Worm (Caenorhabditis elegans) whole organism, L4 larva: ENCODE results near the gene T19H12.3.

Experiments used
- F37D6.2 ChIP-seq: sonication (generic microtip); optimal IDR thresholded peaks from 2 replicates; lab custom pipeline; 2016; ENCODE audit warnings: mild to moderate bottlenecking, missing genetic modification characterization, missing compliant biosample characterization
- T20F7.1 ChIP-seq: fragments of 200-800 bp; sonication (Bioruptor generic); optimal IDR thresholded peaks from 2 replicates; lab custom pipeline; 2018; ENCODE audit warnings: mild to moderate bottlenecking, missing genetic modification characterization, missing compliant biosample characterization
- Y5F2A.4 ChIP-seq: fragments of 200-800 bp; sonication (Bioruptor generic); optimal IDR thresholded peaks from 2 replicates; lab custom pipeline; 2018; ENCODE audit warnings: mild to moderate bottlenecking, missing genetic modification characterization, missing compliant biosample characterization
- aha-1 ChIP-seq: fragments of 150-350 bp; peaks from one replicate; lab custom pipeline; 2014; ENCODE audit warnings: missing biosample characterization, missing genetic modification characterization
- attf-4 ChIP-seq: sonication (generic microtip); optimal IDR thresholded peaks from 3 replicates; lab custom pipeline; 2017; ENCODE audit warnings: missing biosample characterization, missing genetic modification characterization
- ceh-20 ChIP-seq: fragments of 200-800 bp; sonication (Bioruptor generic); IDR thresholded peaks from 2 replicates; pipeline ENCODE4 v1.3.6; 2022; ENCODE audit warnings: missing genetic modification reagents, missing genetic modification characterization, missing compliant biosample characterization
- ceh-44 ChIP-seq: fragments of 200-800 bp; sonication (Bioruptor generic); IDR thresholded peaks from 2 replicates; pipeline ENCODE4 v1.3.6; 2022; ENCODE audit warnings: missing genetic modification reagents, missing genetic modification characterization, missing compliant biosample characterization
- ceh-82 ChIP-seq: sonication (generic microtip); optimal IDR thresholded peaks from 2 replicates; lab custom pipeline; 2017; ENCODE audit warnings: missing biosample characterization, missing genetic modification characterization
- cey-2 ChIP-seq: sonication (generic microtip); optimal IDR thresholded peaks from 3 replicates; lab custom pipeline; 2017; ENCODE audit warnings: missing genetic modification characterization, mild to moderate bottlenecking, missing compliant biosample characterization, antibody characterized with exemption, borderline replicate concordance; ENCODE audit not compliant: insufficient read depth
- daf-12 ChIP-seq: fragments of 150-350 bp; optimal IDR thresholded peaks from 2 replicates; lab custom pipeline; 2014; ENCODE audit warnings: missing biosample characterization, missing genetic modification reagents, missing genetic modification characterization
- daf-19 ChIP-seq: fragments of 200-800 bp; sonication (Bioruptor generic); conservative IDR thresholded peaks from 2 replicates; pipeline ENCODE4 v1.3.6; 2022; ENCODE audit warnings: missing genetic modification characterization, missing compliant biosample characterization
- dmd-6 ChIP-seq: fragments of 200-800 bp; sonication (Bioruptor generic); IDR thresholded peaks from 2 replicates; pipeline ENCODE4 v1.3.6; 2022; ENCODE audit warnings: missing genetic modification reagents, missing genetic modification characterization, missing compliant biosample characterization
- dmd-8 ChIP-seq: fragments of 200-800 bp; sonication (Bioruptor generic); IDR thresholded peaks from 2 replicates; pipeline ENCODE4 v1.3.6; 2022; ENCODE audit warnings: missing genetic modification characterization, missing compliant biosample characterization
- dpl-1 ChIP-seq: fragments of 150-350 bp; optimal IDR thresholded peaks from 2 replicates; lab custom pipeline; 2014; ENCODE audit warnings: missing biosample characterization, missing genetic modification reagents, missing genetic modification characterization
- egl-43 ChIP-seq: fragments of 200-800 bp; sonication (Bioruptor generic); IDR thresholded peaks from 2 replicates; pipeline ENCODE4 v1.3.6; 2022; ENCODE audit warnings: missing genetic modification reagents, missing genetic modification characterization, missing compliant biosample characterization
- hif-1 ChIP-seq, 2 experiments: sonication (generic microtip); optimal IDR thresholded peaks; 2 replicates each; lab custom pipeline; 2016 to 2017; ENCODE audit warnings: missing compliant biosample characterization in 2 of 2, missing genetic modification characterization in 2 of 2, missing genetic modification reagents in 2 of 2, missing genotype in 2 of 2, mild to moderate bottlenecking in 1 of 2
- hlh-11 ChIP-seq: fragments of 200-800 bp; sonication (Bioruptor generic); optimal IDR thresholded peaks from 2 replicates; lab custom pipeline; 2018; ENCODE audit warnings: mild to moderate bottlenecking, missing genetic modification characterization, missing compliant biosample characterization
- hmg-1.1 ChIP-seq: fragments of 200-800 bp; sonication (Bioruptor generic); IDR thresholded peaks from 2 replicates; pipeline ENCODE4 v1.3.6; 2022; ENCODE audit warnings: missing genetic modification reagents, missing genetic modification characterization, missing compliant biosample characterization
- lim-7 ChIP-seq: fragments of 200-800 bp; sonication (Bioruptor generic); IDR thresholded peaks from 2 replicates; pipeline ENCODE4 v1.3.6; 2022; ENCODE audit warnings: missing genetic modification characterization, missing compliant biosample characterization
- mdl-1 ChIP-seq, 2 experiments: fragments of 150-350 bp in 1 of 2; sonication (generic microtip) in 1 of 2; optimal IDR thresholded peaks; 2 replicates each; lab custom pipeline; 2014 to 2017; ENCODE audit warnings: missing biosample characterization in 2 of 2, missing genetic modification characterization in 2 of 2
- mxl-3 ChIP-seq: fragments of 200-800 bp; sonication (Bioruptor generic); optimal IDR thresholded peaks from 2 replicates; lab custom pipeline; 2018; ENCODE audit warnings: mild to moderate bottlenecking, missing genetic modification characterization, missing compliant biosample characterization
- nhr-10 ChIP-seq: fragments of 150-350 bp; optimal IDR thresholded peaks from 2 replicates; lab custom pipeline; 2014; ENCODE audit warnings: missing biosample characterization, missing genetic modification characterization
- nhr-102 ChIP-seq: sonication (generic microtip); optimal IDR thresholded peaks from 2 replicates; lab custom pipeline; 2016; ENCODE audit warnings: mild to moderate bottlenecking, missing genetic modification characterization, moderate library complexity, missing compliant biosample characterization
- nhr-111 ChIP-seq: fragments of 200-800 bp; sonication (Bioruptor generic); optimal IDR thresholded peaks from 2 replicates; lab custom pipeline; 2018; ENCODE audit warnings: mild to moderate bottlenecking, missing genetic modification characterization, missing compliant biosample characterization
- nhr-28 ChIP-seq: fragments of 150-350 bp; optimal IDR thresholded peaks from 2 replicates; lab custom pipeline; 2014; ENCODE audit warnings: missing biosample characterization, missing genetic modification characterization
- nhr-42 ChIP-seq: fragments of 200-800 bp; sonication (Bioruptor generic); IDR thresholded peaks from 2 replicates; pipeline ENCODE4 v1.3.6; 2022; ENCODE audit warnings: missing genetic modification characterization, missing compliant biosample characterization
- nhr-48 ChIP-seq: sonication (generic microtip); optimal IDR thresholded peaks from 2 replicates; lab custom pipeline; 2016; ENCODE audit warnings: mild to moderate bottlenecking, missing genetic modification characterization, missing compliant biosample characterization
- php-3 ChIP-seq: fragments of 200-800 bp; sonication (Bioruptor generic); IDR thresholded peaks from 2 replicates; pipeline ENCODE4 v1.3.6; 2022; ENCODE audit warnings: missing genetic modification reagents, missing genetic modification characterization, missing compliant biosample characterization
- set-16 ChIP-seq: fragments of 200-800 bp; sonication (Bioruptor generic); IDR thresholded peaks from 2 replicates; pipeline ENCODE4 v1.3.6; 2022; ENCODE audit warnings: missing genetic modification reagents, missing genetic modification characterization, missing compliant biosample characterization
- skn-1 ChIP-seq: fragments of 150-350 bp; optimal IDR thresholded peaks from 2 replicates; lab custom pipeline; 2014; ENCODE audit warnings: missing biosample characterization, missing genetic modification characterization
- spr-1 ChIP-seq: sonication (generic microtip); optimal IDR thresholded peaks from 2 replicates; lab custom pipeline; 2016; ENCODE audit warnings: mild to moderate bottlenecking, missing genetic modification characterization, missing compliant biosample characterization
- spr-3 ChIP-seq: fragments of 200-800 bp; sonication (Bioruptor generic); optimal IDR thresholded peaks from 2 replicates; lab custom pipeline; 2018; ENCODE audit warnings: mild to moderate bottlenecking, missing genetic modification characterization, missing compliant biosample characterization
- unc-130 ChIP-seq: sonication (generic microtip); optimal IDR thresholded peaks from 2 replicates; lab custom pipeline; 2016; ENCODE audit warnings: missing genetic modification reagents, missing genetic modification characterization, missing compliant biosample characterization
- unc-39 ChIP-seq: sonication (generic microtip); optimal IDR thresholded peaks from 2 replicates; lab custom pipeline; 2017; ENCODE audit warnings: missing biosample characterization, missing genetic modification characterization
- vab-7 ChIP-seq: fragments of 200-800 bp; sonication (Bioruptor generic); IDR thresholded peaks from 2 replicates; pipeline ENCODE4 v1.3.6; 2022; ENCODE audit warnings: missing genetic modification reagents, missing genetic modification characterization, missing compliant biosample characterization
- zag-1 ChIP-seq: fragments of 150-350 bp; optimal IDR thresholded peaks from 2 replicates; lab custom pipeline; 2014; ENCODE audit warnings: missing biosample characterization, missing genetic modification characterization
- zfp-2 ChIP-seq: sonication (generic microtip); optimal IDR thresholded peaks from 2 replicates; lab custom pipeline; 2016; ENCODE audit warnings: mild to moderate bottlenecking, missing genetic modification characterization, missing compliant biosample characterization
- zfp-3 ChIP-seq: fragments of 200-800 bp; sonication (Bioruptor generic); conservative IDR thresholded peaks from 2 replicates; pipeline ENCODE4 v1.3.6; 2022; ENCODE audit warnings: missing genetic modification reagents, missing genetic modification characterization, missing compliant biosample characterization

T19H12.3 gene

ce11 chrV:4914879-4915278, 29.4 kb downstream of the T19H12.3 start, which contains the start of gene H23N18.6 (continued):
- TF ChIP-seq lim-7 (no peak), zfp-2 (no peak), F37D6.2 (no peak), egl-43 (GFP tag; lab: Robert Waterston, UW) (no peak), dmd-6 (0 out of 2 replicates have a peak, but pooled peaks have one; percentile 9), zag-1 (tag; lab: Kevin White, UChicago) (no peak), aha-1 (peak; percentile 4), vab-7 (GFP tag; lab: Robert Waterston, UW) (no peak), skn-1 (tag; lab: Kevin White, UChicago) (no peak), nhr-111 (GFP tag; lab: Kevin White, UChicago) (no peak), daf-12 (tag; lab: Kevin White, UChicago) (no peak), daf-19 (no peak), unc-39 (tag; lab: Kevin White, UChicago) (no peak), dpl-1 (no peak), hlh-11 (tag; lab: Kevin White, UChicago) (peak; percentile 28), T20F7.1 (GFP tag; lab: Kevin White, UChicago) (no peak), unc-130 (GFP tag; lab: Kevin White, UChicago) (no peak), ceh-82 (tag; lab: Kevin White, UChicago) (no peak), nhr-28 (peak; percentile 69), dmd-8 (GFP tag; lab: Robert Waterston, UW) (no peak), Y5F2A.4 (GFP tag; lab: Kevin White, UChicago) (no peak), attf-4 (tag; lab: Kevin White, UChicago) (no peak), php-3 (GFP tag; lab: Robert Waterston, UW) (peak; percentile 48; the same call in 1 of the 2 replicates)

ce11 chrV:4918091-4918624, 32.7 kb downstream of the T19H12.3 start, which contains the start of gene C02E7.7:
Gene C02E7.7, minus strand, starts transcription at chrV:4918574.
- TF ChIP-seq set-16 (GFP tag; lab: Robert Waterston, UW) (peak; percentile 80), hif-1 (tag; optimal IDR thresholded peaks at IDR 0.05; lab: Kevin White, UChicago) (no peak), ceh-20 (no peak)

- peak; percentile 30 for TF ChIP-seq nhr-28
- no peak for TF ChIP-seq ceh-44 (GFP tag; lab: Robert Waterston, UW)
- TF ChIP-seq nhr-10 = peak; percentile 48
- peak; percentile 93 for TF ChIP-seq nhr-48 (tag; lab: Kevin White, UChicago)
- TF ChIP-seq hmg-1.1 (GFP tag; lab: Robert Waterston, UW) = no peak
- peak; percentile 47 for TF ChIP-seq cey-2 (tag; lab: Kevin White, UChicago)
- no peak for TF ChIP-seq nhr-42
- TF ChIP-seq mdl-1 (tag; optimal IDR thresholded peaks at IDR 0.05; lab: Kevin White, UChicago) = peak in 1 of 2 experiments; percentile 6
- peak; percentile 43 for TF ChIP-seq mxl-3 (GFP tag; lab: Kevin White, UChicago)
- TF ChIP-seq spr-3 (GFP tag; lab: Kevin White, UChicago) = no peak
- peak; percentile 62 for TF ChIP-seq nhr-102 (tag; lab: Kevin White, UChicago)
- peak; percentile 69 for TF ChIP-seq hlh-11 (tag; lab: Kevin White, UChicago)
- no peak for TF ChIP-seq attf-4 (tag; lab: Kevin White, UChicago)
- TF ChIP-seq spr-1 (tag; lab: Kevin White, UChicago) = peak; percentile 4
- no peak for TF ChIP-seq zfp-3 (GFP tag; lab: Robert Waterston, UW)
Observed at ce11 chrV:4918664-4919257, 33.3 kb downstream of the T19H12.3 start, which contains the start of gene C02E7.6. Gene C02E7.6, plus strand, starts transcription at chrV:4919207.
